Worm (Caenorhabditis elegans): ENCODE data around the gene hmg-1.2.

ce11 chrIII:6264447-6264846 lies 15.7 kb upstream of the hmg-1.2 start, which contains the start of gene srg-5:
- no peak for TF ChIP-seq snpc-4 (tag; optimal IDR thresholded peaks at IDR 0.05)
- no peak for TF ChIP-seq nhr-25 (tag; optimal IDR thresholded peaks at IDR 0.05)
- TF ChIP-seq sma-9 (GFP tag; optimal IDR thresholded peaks at IDR 0.05), result no peak
- no peak for TF ChIP-seq sma-9 (tag; optimal IDR thresholded peaks at IDR 0.05)
- no peak for TF ChIP-seq lsy-2 (tag; optimal IDR thresholded peaks at IDR 0.05)
- no peak for TF ChIP-seq aly-2 (tag; optimal IDR thresholded peaks at IDR 0.05)
- TF ChIP-seq mbf-1 (tag; optimal IDR thresholded peaks at IDR 0.05), result no peak
- no peak for TF ChIP-seq crh-2 (tag; optimal IDR thresholded peaks at IDR 0.05)
- TF ChIP-seq nhr-237 (tag; optimal IDR thresholded peaks at IDR 0.05), result no peak
- TF ChIP-seq ama-1 (optimal IDR thresholded peaks at IDR 0.05), result no peak
- no peak for TF ChIP-seq F13H6.1 (tag; optimal IDR thresholded peaks at IDR 0.05)

Data from whole organism, L2 larva.